Worm (Caenorhabditis elegans) whole organism, late embryonic: Measurements from ENCODE around the gene F23F12.12.
"Not testable (repeated sequence)": the region's sequence is repeated elsewhere in the genome, so short reads cannot be mapped to it uniquely, and the experiment has no call there.

Experiments
- C08G9.2 ChIP-seq: sonication (generic microtip); optimal IDR thresholded peaks from 2 replicates; lab custom pipeline; 2016; ENCODE audit warnings: mild to moderate bottlenecking, missing genetic modification characterization, moderate library complexity, missing compliant biosample characterization
- F13H6.1 ChIP-seq: sonication (generic microtip); optimal IDR thresholded peaks from 2 replicates; lab custom pipeline; 2016; ENCODE audit warnings: missing genetic modification characterization, missing compliant biosample characterization
- T23F11.4 ChIP-seq: fragments of 200-800 bp; sonication (Bioruptor generic); optimal IDR thresholded peaks from 2 replicates; lab custom pipeline; 2018; ENCODE audit warnings: mild to moderate bottlenecking, missing genetic modification characterization, missing compliant biosample characterization
- ahr-1 ChIP-seq: sonication (generic microtip); optimal IDR thresholded peaks from 2 replicates; lab custom pipeline; 2016; ENCODE audit warnings: missing genetic modification characterization, missing compliant biosample characterization
- ama-1 ChIP-seq: fragments of 150-350 bp; optimal IDR thresholded peaks from 2 replicates; lab custom pipeline; 2014
- ceh-14 ChIP-seq: sonication (generic microtip); optimal IDR thresholded peaks from 2 replicates; lab custom pipeline; 2016; ENCODE audit warnings: missing genotype, missing genetic modification characterization, missing compliant biosample characterization
- ceh-18 ChIP-seq: sonication (generic microtip); optimal IDR thresholded peaks from 2 replicates; lab custom pipeline; 2016; ENCODE audit warnings: missing genetic modification characterization, missing compliant biosample characterization
- ceh-19 ChIP-seq: fragments of 200-800 bp; sonication (Bioruptor generic); optimal IDR thresholded peaks from 2 replicates; lab custom pipeline; 2018; ENCODE audit warnings: mild to moderate bottlenecking, missing genetic modification characterization, missing compliant biosample characterization
- ceh-2 ChIP-seq: sonication (generic microtip); optimal IDR thresholded peaks from 2 replicates; lab custom pipeline; 2016; ENCODE audit warnings: missing genotype, missing genetic modification characterization, missing compliant biosample characterization
- ceh-31 ChIP-seq: sonication (generic microtip); optimal IDR thresholded peaks from 2 replicates; lab custom pipeline; 2016; ENCODE audit warnings: missing genetic modification characterization, missing compliant biosample characterization
- ceh-34 ChIP-seq: sonication (generic microtip); optimal IDR thresholded peaks from 2 replicates; lab custom pipeline; 2016; ENCODE audit warnings: mild to moderate bottlenecking, missing genetic modification characterization, missing compliant biosample characterization
- ceh-48 ChIP-seq: sonication (generic microtip); optimal IDR thresholded peaks from 2 replicates; lab custom pipeline; 2016; ENCODE audit warnings: missing genetic modification characterization, inconsistent platforms, missing compliant biosample characterization
- ceh-6 ChIP-seq: fragments of 200-800 bp; sonication (Bioruptor generic); optimal IDR thresholded peaks from 2 replicates; lab custom pipeline; 2018; ENCODE audit warnings: mild to moderate bottlenecking, missing genetic modification characterization, missing compliant biosample characterization
- dmd-4 ChIP-seq: sonication (generic microtip); optimal IDR thresholded peaks from 2 replicates; lab custom pipeline; 2016; ENCODE audit warnings: borderline replicate concordance, missing genetic modification characterization, missing compliant biosample characterization
- elt-2 ChIP-seq: sonication (generic microtip); optimal IDR thresholded peaks from 2 replicates; lab custom pipeline; 2016; ENCODE audit warnings: missing genetic modification reagents, missing genetic modification characterization, missing compliant biosample characterization
- ets-4 ChIP-seq: sonication (generic microtip); optimal IDR thresholded peaks from 2 replicates; lab custom pipeline; 2016; ENCODE audit warnings: missing genetic modification characterization, missing compliant biosample characterization
- fax-1 ChIP-seq: sonication (generic microtip); optimal IDR thresholded peaks from 2 replicates; lab custom pipeline; 2016; ENCODE audit warnings: missing genotype, missing genetic modification characterization, missing compliant biosample characterization
- fkh-10 ChIP-seq: fragments of 150-350 bp; optimal IDR thresholded peaks from 2 replicates; lab custom pipeline; 2014; ENCODE audit warnings: missing biosample characterization, missing genetic modification reagents, missing genetic modification characterization
- fkh-6 ChIP-seq: sonication (generic microtip); optimal IDR thresholded peaks from 2 replicates; lab custom pipeline; 2016; ENCODE audit warnings: missing genetic modification characterization, missing compliant biosample characterization
- gmeb-2 ChIP-seq: sonication (generic microtip); optimal IDR thresholded peaks from 2 replicates; lab custom pipeline; 2016; ENCODE audit warnings: missing genetic modification characterization, inconsistent platforms, missing compliant biosample characterization
- hlh-15 ChIP-seq: sonication (generic microtip); optimal IDR thresholded peaks from 2 replicates; lab custom pipeline; 2016; ENCODE audit warnings: missing genetic modification characterization, missing compliant biosample characterization
- hlh-6 ChIP-seq: sonication (generic microtip); optimal IDR thresholded peaks from 2 replicates; lab custom pipeline; 2016; ENCODE audit warnings: missing genotype, missing genetic modification characterization, missing compliant biosample characterization
- hlh-8 ChIP-seq: sonication (generic microtip); optimal IDR thresholded peaks from 2 replicates; lab custom pipeline; 2016; ENCODE audit warnings: missing genotype, missing genetic modification characterization, missing compliant biosample characterization
- lim-6 ChIP-seq: sonication (generic microtip); optimal IDR thresholded peaks from 2 replicates; lab custom pipeline; 2016; ENCODE audit warnings: missing genetic modification characterization, missing compliant biosample characterization
- mec-3 ChIP-seq: sonication (generic microtip); optimal IDR thresholded peaks from 2 replicates; lab custom pipeline; 2016; ENCODE audit warnings: borderline replicate concordance, missing genetic modification characterization, missing compliant biosample characterization
- nhr-232 ChIP-seq: sonication (generic microtip); optimal IDR thresholded peaks from 2 replicates; lab custom pipeline; 2016; ENCODE audit warnings: missing genetic modification characterization, missing compliant biosample characterization
- npax-4 ChIP-seq: sonication (generic microtip); optimal IDR thresholded peaks from 2 replicates; lab custom pipeline; 2016; ENCODE audit warnings: missing genetic modification characterization, missing compliant biosample characterization
- pag-3 ChIP-seq: sonication (generic microtip); optimal IDR thresholded peaks from 2 replicates; lab custom pipeline; 2016; ENCODE audit warnings: missing compliant biosample characterization, missing genetic modification characterization, borderline replicate concordance
- pha-2 ChIP-seq: sonication (generic microtip); optimal IDR thresholded peaks from 2 replicates; lab custom pipeline; 2017; ENCODE audit warnings: mild to moderate bottlenecking, missing genetic modification characterization, missing compliant biosample characterization
- pqm-1 ChIP-seq: sonication (generic microtip); optimal IDR thresholded peaks from 2 replicates; lab custom pipeline; 2016; ENCODE audit warnings: missing genetic modification characterization, missing compliant biosample characterization
- ref-2 ChIP-seq: sonication (generic microtip); optimal IDR thresholded peaks from 2 replicates; lab custom pipeline; 2016; ENCODE audit warnings: missing genetic modification characterization, missing compliant biosample characterization
- rnt-1 ChIP-seq: sonication (generic microtip); optimal IDR thresholded peaks from 2 replicates; lab custom pipeline; 2016; ENCODE audit warnings: missing genetic modification characterization, missing compliant biosample characterization
- sdc-2 ChIP-seq: sonication (generic microtip); optimal IDR thresholded peaks from 2 replicates; lab custom pipeline; 2016; ENCODE audit warnings: missing genotype, missing genetic modification characterization, missing compliant biosample characterization
- sox-2 ChIP-seq: fragments of 200-800 bp; sonication (Bioruptor generic); IDR thresholded peaks from 2 replicates; pipeline ENCODE4 v1.3.6; 2022; ENCODE audit warnings: missing genetic modification reagents, missing genetic modification characterization, missing compliant biosample characterization
- sox-4 ChIP-seq: sonication (generic microtip); optimal IDR thresholded peaks from 2 replicates; lab custom pipeline; 2017; ENCODE audit warnings: mild to moderate bottlenecking, missing genetic modification characterization, inconsistent platforms, missing compliant biosample characterization
- syd-9 ChIP-seq: sonication (generic microtip); optimal IDR thresholded peaks from 2 replicates; lab custom pipeline; 2016; ENCODE audit warnings: mild to moderate bottlenecking, missing genetic modification characterization, moderate library complexity, missing compliant biosample characterization
- tbx-2 ChIP-seq: sonication (generic microtip); optimal IDR thresholded peaks from 2 replicates; lab custom pipeline; 2016; ENCODE audit warnings: missing genetic modification characterization, missing compliant biosample characterization
- tbx-7 ChIP-seq: sonication (generic microtip); optimal IDR thresholded peaks from 2 replicates; lab custom pipeline; 2016; ENCODE audit warnings: missing genotype, missing genetic modification characterization, missing compliant biosample characterization
- ttx-3 ChIP-seq: sonication (generic microtip); optimal IDR thresholded peaks from 2 replicates; lab custom pipeline; 2016; ENCODE audit warnings: missing genetic modification reagents, missing genetic modification characterization, missing compliant biosample characterization
- unc-3 ChIP-seq, 2 experiments: fragments of 200-800 bp in 1 of 2; sonication (Bioruptor generic) in 1 of 2; sonication (generic microtip) in 1 of 2; conservative IDR thresholded peaks in 1 of 2; optimal IDR thresholded peaks in 1 of 2; 2 replicates each; pipeline versions ENCODE4 v1.3.6 to Lab custom; 2016 to 2022; ENCODE audit warnings: missing compliant biosample characterization in 2 of 2, missing genetic modification characterization in 2 of 2, missing genetic modification reagents in 1 of 2
- unc-42 ChIP-seq: sonication (generic microtip); optimal IDR thresholded peaks from 2 replicates; lab custom pipeline; 2016; ENCODE audit warnings: missing genotype, missing genetic modification characterization, missing compliant biosample characterization
- unc-86 ChIP-seq: sonication (generic microtip); optimal IDR thresholded peaks from 2 replicates; lab custom pipeline; 2016; ENCODE audit warnings: missing genetic modification characterization, missing compliant biosample characterization
- zip-5 ChIP-seq: sonication (generic microtip); optimal IDR thresholded peaks from 2 replicates; lab custom pipeline; 2016; ENCODE audit warnings: missing genetic modification characterization, missing compliant biosample characterization
- ztf-16 ChIP-seq: sonication (generic microtip); optimal IDR thresholded peaks from 2 replicates; lab custom pipeline; 2017; ENCODE audit warnings: missing genetic modification characterization, missing compliant biosample characterization

F23F12.12 gene

ce11 chrIII:6536945-6537568 is 29.1 kb downstream of the F23F12.12 start, which contains the start of gene C09E7.4 (continued):
- TF ChIP-seq sox-4 (tag; lab: Kevin White, UChicago) (peak; percentile 29), T23F11.4 (GFP tag; lab: Kevin White, UChicago) (peak; percentile 48), ceh-34 (tag; lab: Kevin White, UChicago) (peak; percentile 68), ama-1 (lab: Kevin White, UChicago) (no peak), F13H6.1 (peak; percentile 8), fkh-10 (GFP tag; lab: Kevin White, UChicago) (no peak), hlh-6 (peak; percentile 72), sdc-2 (peak; percentile 59), mec-3 (tag; lab: Kevin White, UChicago) (peak; percentile 36), ceh-48 (tag; lab: Kevin White, UChicago) (peak; percentile 76), elt-2 (tag; lab: Kevin White, UChicago) (peak; percentile 29)

ce11 chrIII:6551187-6552058 is 43.5 kb downstream of the F23F12.12 start, which contains the start of gene C09E7.7:
Gene C09E7.7 (minus strand): TSS chrIII:6551243.
- peak; percentile 62 for TF ChIP-seq pqm-1
- TF ChIP-seq pha-2 (tag; lab: Kevin White, UChicago), result peak; percentile 49
- peak; percentile 12 for TF ChIP-seq gmeb-2 (tag; lab: Kevin White, UChicago)
- TF ChIP-seq ceh-2 (tag; lab: Kevin White, UChicago), result peak; percentile 85
- peak; percentile 81 for TF ChIP-seq dmd-4
- TF ChIP-seq pag-3, result peak; percentile 66
- TF ChIP-seq ets-4 (tag; lab: Kevin White, UChicago), result peak; percentile 74
- peak; percentile 97 for TF ChIP-seq ceh-31 (tag; lab: Kevin White, UChicago)
- peak; percentile 54 for TF ChIP-seq ztf-16 (tag; lab: Kevin White, UChicago)
- peak; percentile 45 for TF ChIP-seq sdc-2
- peak; percentile 52 for TF ChIP-seq unc-42
- TF ChIP-seq ahr-1 (tag; lab: Kevin White, UChicago), result peak; percentile 77
- TF ChIP-seq elt-2 (tag; lab: Kevin White, UChicago), result peak; percentile 59
- TF ChIP-seq tbx-2, result peak; percentile 89
- TF ChIP-seq ceh-19, result peak; percentile 52
- peak; percentile 75 for TF ChIP-seq F13H6.1
- TF ChIP-seq unc-3 (GFP tag; conservative IDR thresholded peaks at IDR 0.05; lab: Robert Waterston, UW), result not testable (repeated sequence)
- TF ChIP-seq unc-3 (tag; optimal IDR thresholded peaks at IDR 0.05; lab: Kevin White, UChicago), result peak; percentile 65
- TF ChIP-seq hlh-8 (tag; lab: Kevin White, UChicago), result peak; percentile 69
- peak; percentile 72 for TF ChIP-seq hlh-6
- TF ChIP-seq nhr-232 (tag; lab: Kevin White, UChicago), result peak; percentile 11
- TF ChIP-seq rnt-1 (tag; lab: Kevin White, UChicago), result peak; percentile 87
- TF ChIP-seq npax-4, result peak; percentile 4
- peak; percentile 67 for TF ChIP-seq lim-6 (tag; lab: Kevin White, UChicago)
- TF ChIP-seq syd-9 (tag; lab: Kevin White, UChicago), result peak; percentile 37
- TF ChIP-seq hlh-15 (tag; lab: Kevin White, UChicago), result peak; percentile 0
- TF ChIP-seq sox-2, result 0 out of 2 replicates have a peak, but pooled peaks have one; percentile 38
- peak; percentile 91 for TF ChIP-seq ref-2
- TF ChIP-seq ceh-18 (tag; lab: Kevin White, UChicago), result peak; percentile 62
- TF ChIP-seq unc-86 (tag; lab: Kevin White, UChicago), result peak; percentile 12
- TF ChIP-seq C08G9.2 (tag; lab: Kevin White, UChicago), result peak; percentile 90
- peak; percentile 72 for TF ChIP-seq tbx-7 (tag; lab: Kevin White, UChicago)
- TF ChIP-seq ceh-34 (tag; lab: Kevin White, UChicago), result peak; percentile 80
- TF ChIP-seq zip-5 (tag; lab: Kevin White, UChicago), result peak; percentile 75
- TF ChIP-seq ceh-14, result peak; percentile 87
- TF ChIP-seq ttx-3 (tag; lab: Kevin White, UChicago), result peak; percentile 31
- peak; percentile 92 for TF ChIP-seq mec-3 (tag; lab: Kevin White, UChicago)
- peak; percentile 67 for TF ChIP-seq fkh-6 (tag; lab: Kevin White, UChicago)
- TF ChIP-seq fax-1 (tag; lab: Kevin White, UChicago), result peak; percentile 86
- peak; percentile 9 for TF ChIP-seq ceh-6 (GFP tag; lab: Kevin White, UChicago)
